Fruit fly (Drosophila melanogaster) whole organism, embryonic: Measurements from ENCODE around the gene Ptp99A.

Experiments used
- Antp ChIP-seq: fragments of 200-800 bp; sonication (Bioruptor generic); optimal IDR thresholded peaks from 3 replicates; lab custom pipeline; 2016; ENCODE audit warnings: missing biosample characterization, missing genetic modification characterization
- Bdp1 ChIP-seq: fragments of 200-800 bp; sonication (Bioruptor generic); optimal IDR thresholded peaks from 3 replicates; lab custom pipeline; 2016; ENCODE audit warnings: missing biosample characterization, missing genetic modification characterization
- Bteb2 ChIP-seq: fragments of 200-800 bp; sonication (Bioruptor generic); optimal IDR thresholded peaks from 2 replicates; lab custom pipeline; 2016; ENCODE audit warnings: missing biosample characterization, missing genetic modification characterization
- CG10565 ChIP-seq: fragments of 200-800 bp; sonication (Bioruptor generic); optimal IDR thresholded peaks from 3 replicates; lab custom pipeline; 2016; ENCODE audit warnings: missing biosample characterization, mild to moderate bottlenecking, missing genetic modification characterization
- CG11456 ChIP-seq: fragments of 200-800 bp; sonication (Bioruptor generic); IDR thresholded peaks from 3 replicates; pipeline ENCODE4 v1.3.6; 2022; ENCODE audit warnings: missing biosample characterization, missing genetic modification characterization
- CG12155 ChIP-seq: fragments of 200-800 bp; sonication (Bioruptor generic); optimal IDR thresholded peaks from 3 replicates; lab custom pipeline; 2016; ENCODE audit warnings: missing biosample characterization, missing genetic modification characterization
- CG12219 ChIP-seq: fragments of 200-800 bp; sonication (Bioruptor generic); optimal IDR thresholded peaks from 3 replicates; lab custom pipeline; 2018; ENCODE audit warnings: missing biosample characterization, mild to moderate bottlenecking, missing genetic modification characterization
- CG12942 ChIP-seq: fragments of 200-800 bp; sonication (Bioruptor generic); optimal IDR thresholded peaks from 3 replicates; lab custom pipeline; 2016; ENCODE audit warnings: missing biosample characterization, missing genetic modification characterization
- CG13296 ChIP-seq: fragments of 200-800 bp; sonication (Bioruptor generic); optimal IDR thresholded peaks from 3 replicates; lab custom pipeline; 2018; ENCODE audit warnings: missing biosample characterization, mild to moderate bottlenecking, missing genetic modification characterization
- CG13424 ChIP-seq: fragments of 200-800 bp; sonication (Bioruptor generic); optimal IDR thresholded peaks from 2 replicates; lab custom pipeline; 2019; ENCODE audit warnings: missing biosample characterization, mild to moderate bottlenecking, missing genetic modification characterization, moderate library complexity
- CG16779 ChIP-seq: fragments of 200-800 bp; sonication (Bioruptor generic); IDR thresholded peaks from 2 replicates; pipeline ENCODE4 v1.3.6; 2022; ENCODE audit warnings: missing biosample characterization, missing genetic modification characterization
- CG18011 ChIP-seq: fragments of 200-800 bp; sonication (Bioruptor generic); optimal IDR thresholded peaks from 2 replicates; lab custom pipeline; 2017; ENCODE audit warnings: missing biosample characterization, missing genetic modification characterization, mild to moderate bottlenecking, moderate library complexity, missing genotype
- CG18619 ChIP-seq: fragments of 200-800 bp; sonication (Bioruptor generic); optimal IDR thresholded peaks from 3 replicates; lab custom pipeline; 2017; ENCODE audit warnings: missing biosample characterization, mild to moderate bottlenecking, missing genetic modification characterization
- CG2875 ChIP-seq: fragments of 200-800 bp; sonication (Bioruptor generic); optimal IDR thresholded peaks from 2 replicates; lab custom pipeline; 2017; ENCODE audit warnings: missing biosample characterization, mild to moderate bottlenecking, missing genetic modification characterization, missing genetic modification reagents
- CG31365 ChIP-seq: fragments of 200-800 bp; sonication (Bioruptor generic); optimal IDR thresholded peaks from 2 replicates; lab custom pipeline; 2018; ENCODE audit warnings: missing biosample characterization, mild to moderate bottlenecking, missing genetic modification characterization
- CG32767 ChIP-seq: fragments of 200-800 bp; sonication (Bioruptor generic); IDR thresholded peaks from 2 replicates; pipeline ENCODE4 v1.3.6; 2022; ENCODE audit warnings: missing biosample characterization, missing genetic modification characterization
- CG3281 ChIP-seq: fragments of 200-800 bp; sonication (Bioruptor generic); optimal IDR thresholded peaks from 3 replicates; lab custom pipeline; 2017; ENCODE audit warnings: missing biosample characterization, mild to moderate bottlenecking, missing genetic modification characterization
- CG34376 ChIP-seq: fragments of 200-800 bp; sonication (Bioruptor generic); optimal IDR thresholded peaks from 2 replicates; lab custom pipeline; 2018; ENCODE audit warnings: missing biosample characterization, mild to moderate bottlenecking, missing genetic modification characterization
- CG42726 ChIP-seq: fragments of 200-800 bp; sonication (Bioruptor generic); IDR thresholded peaks from 2 replicates; pipeline ENCODE4 v1.3.6; 2022; ENCODE audit warnings: missing biosample characterization, missing genetic modification characterization; ENCODE audit not compliant: partially characterized antibody
- CG4617 ChIP-seq: fragments of 200-800 bp; sonication (Bioruptor generic); optimal IDR thresholded peaks from 3 replicates; lab custom pipeline; 2016; ENCODE audit warnings: missing biosample characterization, missing genetic modification characterization, borderline replicate concordance
- CG8359 ChIP-seq: fragments of 200-800 bp; sonication (Bioruptor generic); optimal IDR thresholded peaks from 2 replicates; lab custom pipeline; 2017; ENCODE audit warnings: missing biosample characterization, mild to moderate bottlenecking, missing genetic modification characterization, borderline replicate concordance
- CG9215 ChIP-seq: fragments of 200-800 bp; sonication (Bioruptor generic); IDR thresholded peaks from 2 replicates; pipeline ENCODE4 v1.3.6; 2022; ENCODE audit warnings: missing biosample characterization, missing genetic modification characterization
- Fer2 ChIP-seq: fragments of 200-800 bp; sonication (Bioruptor generic); optimal IDR thresholded peaks from 2 replicates; lab custom pipeline; 2018; ENCODE audit warnings: missing biosample characterization, mild to moderate bottlenecking, missing genetic modification characterization, moderate library complexity
- GATAe ChIP-seq: fragments of 200-800 bp; sonication (Bioruptor generic); conservative IDR thresholded peaks from 2 replicates; pipeline ENCODE4 v1.3.6; 2022; ENCODE audit warnings: missing biosample characterization, missing genetic modification characterization
- Gug ChIP-seq: fragments of 200-800 bp; sonication (Bioruptor generic); IDR thresholded peaks from 4 replicates; pipeline ENCODE4 v1.3.6; 2022; ENCODE audit warnings: missing biosample characterization, missing genetic modification characterization
- HLH54F ChIP-seq: fragments of 200-800 bp; sonication (Bioruptor generic); optimal IDR thresholded peaks from 3 replicates; lab custom pipeline; 2016; ENCODE audit warnings: missing biosample characterization, missing genetic modification characterization
- Hmx ChIP-seq: fragments of 200-800 bp; sonication (Bioruptor generic); optimal IDR thresholded peaks from 2 replicates; lab custom pipeline; 2016; ENCODE audit warnings: missing biosample characterization, missing genetic modification characterization
- Max ChIP-seq: fragments of 200-800 bp; sonication (Bioruptor generic); optimal IDR thresholded peaks from 2 replicates; lab custom pipeline; 2016; ENCODE audit warnings: missing biosample characterization, mild to moderate bottlenecking, missing genetic modification characterization
- NfI ChIP-seq: fragments of 200-800 bp; sonication (Bioruptor generic); optimal IDR thresholded peaks from 3 replicates; lab custom pipeline; 2018; ENCODE audit warnings: missing biosample characterization, mild to moderate bottlenecking, missing genetic modification characterization, moderate library complexity
- Ssrp ChIP-seq: fragments of 200-800 bp; sonication (Bioruptor generic); optimal IDR thresholded peaks from 2 replicates; lab custom pipeline; 2018; ENCODE audit warnings: missing biosample characterization, mild to moderate bottlenecking, missing genetic modification characterization, moderate library complexity
- Stat92E ChIP-seq, 3 experiments: fragments of >200 bp in 2 of 3; fragments of 200-800 bp in 1 of 3; sonication (Bioruptor generic) in 1 of 3; optimal IDR thresholded peaks; 2 replicates each; lab custom pipeline; 2017 to 2019; ENCODE audit warnings: missing biosample characterization in 3 of 3, missing genetic modification characterization in 3 of 3, mild to moderate bottlenecking in 1 of 3, moderate library complexity in 1 of 3
- Xbp1 ChIP-seq: fragments of 200-800 bp; sonication (Bioruptor generic); optimal IDR thresholded peaks from 3 replicates; lab custom pipeline; 2016; ENCODE audit warnings: missing biosample characterization, mild to moderate bottlenecking, missing genetic modification characterization
- aop ChIP-seq: fragments of 200-800 bp; sonication (Bioruptor generic); IDR thresholded peaks from 2 replicates; pipeline ENCODE4 v1.3.6; 2022; ENCODE audit warnings: missing biosample characterization, missing genetic modification characterization
- ato ChIP-seq: fragments of 200-800 bp; sonication (Bioruptor generic); IDR thresholded peaks from 2 replicates; pipeline ENCODE4 v1.3.6; 2022; ENCODE audit warnings: missing biosample characterization, missing genetic modification characterization; ENCODE audit not compliant: partially characterized antibody
- bsh ChIP-seq, 2 experiments: fragments of 200-800 bp; sonication (Bioruptor generic); optimal IDR thresholded peaks; 2 replicates each; lab custom pipeline; 2017 to 2018; ENCODE audit warnings: mild to moderate bottlenecking in 2 of 2, missing biosample characterization in 2 of 2, missing genetic modification characterization in 2 of 2, moderate library complexity in 1 of 2
- da ChIP-seq: fragments of 200-800 bp; sonication (Bioruptor generic); optimal IDR thresholded peaks from 2 replicates; lab custom pipeline; 2016; ENCODE audit warnings: missing biosample characterization, missing genetic modification characterization
- dan ChIP-seq: fragments of 200-800 bp; sonication (Bioruptor generic); IDR thresholded peaks from 2 replicates; pipeline ENCODE4 v1.3.6; 2022; ENCODE audit warnings: missing biosample characterization, missing genetic modification characterization
- fd64A ChIP-seq: fragments of 200-800 bp; sonication (Bioruptor generic); optimal IDR thresholded peaks from 3 replicates; lab custom pipeline; 2018; ENCODE audit warnings: missing biosample characterization, mild to moderate bottlenecking, missing genetic modification characterization
- gem ChIP-seq: fragments of 200-800 bp; sonication (Bioruptor generic); optimal IDR thresholded peaks from 2 replicates; lab custom pipeline; 2019; ENCODE audit warnings: missing biosample characterization, mild to moderate bottlenecking, missing genetic modification characterization, moderate library complexity
- gsb ChIP-seq: fragments of 200-800 bp; sonication (Bioruptor generic); IDR thresholded peaks from 2 replicates; pipeline ENCODE4 v1.3.6; 2022; ENCODE audit warnings: missing biosample characterization, missing genetic modification characterization
- lab ChIP-seq: fragments of 200-800 bp; sonication (Bioruptor generic); optimal IDR thresholded peaks from 3 replicates; lab custom pipeline; 2017; ENCODE audit warnings: missing biosample characterization, missing genetic modification characterization, mild to moderate bottlenecking, moderate library complexity, missing genetic modification reagents
- luna ChIP-seq: fragments of 200-800 bp; sonication (Bioruptor generic); optimal IDR thresholded peaks from 2 replicates; lab custom pipeline; 2016; ENCODE audit warnings: missing biosample characterization, missing genetic modification characterization
- mam ChIP-seq: fragments of 200-800 bp; sonication (Bioruptor generic); optimal IDR thresholded peaks from 3 replicates; lab custom pipeline; 2016; ENCODE audit warnings: missing biosample characterization, missing genetic modification characterization
- pan ChIP-seq, 4 experiments: fragments of >200 bp in 3 of 4; fragments of 200-800 bp in 1 of 4; sonication (Bioruptor generic) in 1 of 4; optimal IDR thresholded peaks in 3 of 4; IDR thresholded peaks in 1 of 4; 2 replicates each; pipeline versions ENCODE4 v1.3.6 to Lab custom; 2017 to 2022; ENCODE audit warnings: missing biosample characterization in 2 of 4, missing genetic modification characterization in 2 of 4, mixed read lengths in 1 of 4
- repo ChIP-seq: fragments of 200-800 bp; sonication (Bioruptor generic); optimal IDR thresholded peaks from 2 replicates; lab custom pipeline; 2016; ENCODE audit warnings: missing biosample characterization, missing genetic modification characterization
- seq ChIP-seq: fragments of 200-800 bp; sonication (Bioruptor generic); IDR thresholded peaks from 2 replicates; pipeline ENCODE4 v1.3.6; 2022; ENCODE audit warnings: missing biosample characterization, missing genetic modification characterization
- stc ChIP-seq: fragments of 200-800 bp; sonication (Bioruptor generic); IDR thresholded peaks from 2 replicates; pipeline ENCODE4 v1.3.6; 2022; ENCODE audit warnings: missing biosample characterization, missing genetic modification characterization
- tup ChIP-seq: fragments of 200-800 bp; sonication (Bioruptor generic); optimal IDR thresholded peaks from 2 replicates; lab custom pipeline; 2016; ENCODE audit warnings: missing biosample characterization, mild to moderate bottlenecking, missing genetic modification characterization, moderate library complexity
- vfl ChIP-seq: fragments of 200-800 bp; sonication (Bioruptor generic); optimal IDR thresholded peaks from 2 replicates; lab custom pipeline; 2016; ENCODE audit warnings: missing biosample characterization, missing genetic modification characterization

Ptp99A gene

DNA sequence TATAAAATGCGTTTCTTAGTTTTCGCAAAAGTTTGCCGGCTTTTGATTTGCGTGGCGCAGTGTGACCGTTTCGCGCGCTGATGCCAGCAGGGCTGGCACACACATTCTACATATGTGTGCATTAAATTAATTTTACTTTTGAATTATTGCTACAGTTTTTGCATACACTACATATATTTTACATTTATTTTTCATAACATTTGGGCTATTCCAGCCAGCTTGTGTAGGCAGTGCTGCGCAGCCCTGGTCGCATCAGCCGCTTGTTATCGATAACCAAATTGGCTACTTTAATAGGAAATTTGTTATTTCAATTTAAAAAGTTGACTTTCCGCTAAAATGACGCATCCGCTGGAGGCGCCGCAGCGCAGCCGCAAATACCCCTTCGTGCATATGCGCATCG lies 111.8 kb downstream of the Ptp99A start, which contains the start of the genes CG2321 and CG2006 (continued):
- TF ChIP-seq CG18011 (GFP tag; lab: Kevin White, UChicago) = peak; percentile 19
- TF ChIP-seq Hmx (GFP tag; lab: Kevin White, UChicago) = no peak
- peak; percentile 23 for TF ChIP-seq CG2875
- TF ChIP-seq CG42726 = peak; percentile 47; the same call in 1 of the 2 replicates
- TF ChIP-seq Gug = peak; percentile 57; the same call in 3 of the 4 replicates
- no peak for TF ChIP-seq repo (GFP tag; lab: Kevin White, UChicago)
- no peak for TF ChIP-seq CG11456 (GFP tag; lab: Robert Waterston, UW)
- no peak for TF ChIP-seq CG8359 (GFP tag; lab: Kevin White, UChicago)
- TF ChIP-seq CG3281 = peak; percentile 51
- peak; percentile 30 for TF ChIP-seq CG18619
- no peak for TF ChIP-seq CG12942 (GFP tag; lab: Kevin White, UChicago)
- no peak for TF ChIP-seq da
- peak; percentile 57 for TF ChIP-seq CG13424 (tag; lab: Kevin White, UChicago)
- TF ChIP-seq CG34376 (GFP tag; lab: Kevin White, UChicago) = peak; percentile 31
- TF ChIP-seq CG31365 (tag; lab: Kevin White, UChicago) = no peak
- peak; percentile 59 for TF ChIP-seq CG12155 (GFP tag; lab: Kevin White, UChicago)
- TF ChIP-seq luna = no peak
- peak; percentile 78 for TF ChIP-seq Xbp1 (GFP tag; lab: Kevin White, UChicago)
- TF ChIP-seq stc (GFP tag; lab: Robert Waterston, UW) = no peak
- TF ChIP-seq Ssrp (tag; lab: Kevin White, UChicago) = peak; percentile 4
- TF ChIP-seq dan (GFP tag; lab: Robert Waterston, UW) = 0 out of 2 replicates have a peak, but pooled peaks have one; percentile 45
- TF ChIP-seq HLH54F (GFP tag; lab: Kevin White, UChicago) = peak; percentile 52
- TF ChIP-seq gsb (GFP tag; lab: Robert Waterston, UW) = no peak; the same call in 1 of the 2 replicates
- peak; percentile 11 for TF ChIP-seq Max
- TF ChIP-seq Antp (GFP tag; lab: Kevin White, UChicago) = peak; percentile 46
- TF ChIP-seq NfI (GFP tag; lab: Kevin White, UChicago) = peak; percentile 50
- peak; percentile 39 for TF ChIP-seq vfl (GFP tag; lab: Kevin White, UChicago)
- TF ChIP-seq CG9215 = peak; percentile 42; the same call in 1 of the 2 replicates
- TF ChIP-seq tup (GFP tag; lab: Kevin White, UChicago) = no peak
- peak; percentile 70 for TF ChIP-seq mam (GFP tag; lab: Kevin White, UChicago)
- no peak; the same call in 1 of the 2 replicates for TF ChIP-seq ato (GFP tag; lab: Robert Waterston, UW)
- TF ChIP-seq fd64A (GFP tag; lab: Kevin White, UChicago) = no peak
- TF ChIP-seq Bdp1 (GFP tag; lab: Kevin White, UChicago) = peak; percentile 24
- TF ChIP-seq CG16779 = no peak
- peak; percentile 70 for TF ChIP-seq CG4617
- TF ChIP-seq CG10565 (GFP tag; lab: Kevin White, UChicago) = no peak
- TF ChIP-seq lab (GFP tag; lab: Kevin White, UChicago) = peak; percentile 23
- TF ChIP-seq Fer2 (tag; lab: Kevin White, UChicago) = no peak
- TF ChIP-seq Stat92E (GFP tag; optimal IDR thresholded peaks at IDR 0.05; lab: Kevin White, UChicago) = peak in 1 of 3 experiments; percentile 57
- peak in 1 of 2 experiments; percentile 10 for TF ChIP-seq bsh (GFP tag; optimal IDR thresholded peaks at IDR 0.05; lab: Kevin White, UChicago)
- no peak for TF ChIP-seq pan (optimal IDR thresholded peaks at IDR 0.05; lab: Kevin White, UChicago)
- TF ChIP-seq pan (GFP tag; optimal IDR thresholded peaks at IDR 0.05 in 1 of 2, IDR thresholded peaks at IDR 0.05 in 1 of 2) = peak in 1 of 2 experiments; percentile 55
- TF ChIP-seq GATAe (GFP tag; lab: Robert Waterston, UW) = no peak
- TF ChIP-seq CG12219 (GFP tag; lab: Kevin White, UChicago) = no peak
- no peak for TF ChIP-seq CG32767 (GFP tag; lab: Robert Waterston, UW)
- TF ChIP-seq aop (GFP tag; lab: Robert Waterston, UW) = no peak
- no peak for TF ChIP-seq CG13296 (GFP tag; lab: Kevin White, UChicago)
- TF ChIP-seq Bteb2 (GFP tag; lab: Kevin White, UChicago) = peak; percentile 12
- TF ChIP-seq gem (tag; lab: Kevin White, UChicago) = no peak
- TF ChIP-seq seq (GFP tag; lab: Robert Waterston, UW) = no peak
